Worm (Caenorhabditis elegans): ENCODE data around the gene K09A9.8.

Gene K09A9.8

DNA sequence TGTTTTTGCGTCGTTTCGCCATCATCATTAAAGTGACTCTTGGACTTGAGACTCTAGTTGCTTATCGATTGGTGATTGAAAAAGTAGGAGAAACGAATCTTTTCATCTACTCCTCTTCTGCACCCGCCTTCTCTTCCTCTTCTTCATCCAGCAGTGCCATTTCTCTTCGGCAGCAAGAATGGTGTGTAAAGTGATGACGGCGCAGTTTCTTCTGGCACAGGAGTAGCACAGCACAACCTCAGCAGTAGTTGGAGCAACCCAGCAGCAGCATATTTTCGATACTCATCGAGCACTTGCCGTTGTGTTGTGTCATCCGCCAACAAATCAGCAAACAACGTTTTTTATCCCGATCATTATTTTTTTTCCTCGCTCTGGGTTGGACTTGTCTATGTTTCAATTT, 21.5 kb downstream of the K09A9.8 start:
- TF ChIP-seq odd-2 (tag; optimal IDR thresholded peaks at IDR 0.05): no peak
- peak; percentile 53 for TF ChIP-seq ceh-18 (tag; optimal IDR thresholded peaks at IDR 0.05)
- peak; percentile 9 for TF ChIP-seq unc-55 (GFP tag; optimal IDR thresholded peaks at IDR 0.05)
- no peak for TF ChIP-seq ceh-24 (tag; optimal IDR thresholded peaks at IDR 0.05)
- no peak for TF ChIP-seq pqm-1 (tag; optimal IDR thresholded peaks at IDR 0.05)

ce11 chrX:15572021-15572420, 25.0 kb downstream of the K09A9.8 start:
- peak; percentile 7 for TF ChIP-seq mec-3 (tag; optimal IDR thresholded peaks at IDR 0.05; ENCODE audit: borderline replicate concordance)
- TF ChIP-seq ceh-19 (GFP tag; optimal IDR thresholded peaks at IDR 0.05): no peak

DNA sequence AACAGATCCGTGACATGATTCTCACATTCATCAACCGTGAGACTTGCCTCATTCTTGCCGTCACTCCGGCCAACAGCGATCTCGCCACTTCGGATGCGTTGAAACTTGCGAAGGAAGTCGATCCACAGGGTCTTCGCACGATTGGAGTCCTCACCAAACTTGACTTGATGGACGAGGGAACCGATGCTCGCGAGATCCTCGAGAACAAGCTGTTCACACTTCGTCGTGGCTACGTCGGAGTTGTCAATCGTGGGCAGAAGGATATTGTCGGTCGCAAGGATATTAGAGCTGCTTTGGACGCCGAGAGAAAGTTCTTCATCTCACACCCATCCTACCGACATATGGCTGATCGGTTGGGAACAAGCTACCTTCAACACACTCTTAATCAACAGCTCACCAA, 27.3 kb downstream of the K09A9.8 start:
- no peak for TF ChIP-seq ceh-45 (GFP tag; IDR thresholded peaks at IDR 0.05)
- TF ChIP-seq ceh-9 (tag; optimal IDR thresholded peaks at IDR 0.05): no peak
- no peak for TF ChIP-seq ttx-3 (tag; optimal IDR thresholded peaks at IDR 0.05)
- TF ChIP-seq ceh-19 (GFP tag; optimal IDR thresholded peaks at IDR 0.05): no peak
- TF ChIP-seq ama-1 (optimal IDR thresholded peaks at IDR 0.05): no peak
- TF ChIP-seq ceh-48 (tag; optimal IDR thresholded peaks at IDR 0.05): no peak
- TF ChIP-seq K09A11.1 (tag; optimal IDR thresholded peaks at IDR 0.05; ENCODE audit: insufficient read depth): no peak
- no peak for TF ChIP-seq pax-1 (tag; optimal IDR thresholded peaks at IDR 0.05)
- TF ChIP-seq ceh-2 (tag; optimal IDR thresholded peaks at IDR 0.05): no peak
- no peak for TF ChIP-seq ceh-22 (tag; optimal IDR thresholded peaks at IDR 0.05)
- no peak for TF ChIP-seq sox-2 (GFP tag; IDR thresholded peaks at IDR 0.05)
- no peak for TF ChIP-seq ceh-34 (tag; optimal IDR thresholded peaks at IDR 0.05)
- TF ChIP-seq fkh-10 (GFP tag; optimal IDR thresholded peaks at IDR 0.05): no peak
- TF ChIP-seq sox-4 (tag; optimal IDR thresholded peaks at IDR 0.05): no peak
- no peak for TF ChIP-seq pros-1 (tag; optimal IDR thresholded peaks at IDR 0.05)
- TF ChIP-seq ceh-24 (tag; optimal IDR thresholded peaks at IDR 0.05): no peak
- no peak for TF ChIP-seq ceh-14 (tag; optimal IDR thresholded peaks at IDR 0.05)
- TF ChIP-seq hlh-8 (tag; optimal IDR thresholded peaks at IDR 0.05): no peak
- TF ChIP-seq fax-1 (tag; optimal IDR thresholded peaks at IDR 0.05): no peak
- TF ChIP-seq elt-2 (tag; optimal IDR thresholded peaks at IDR 0.05): no peak

DNA sequence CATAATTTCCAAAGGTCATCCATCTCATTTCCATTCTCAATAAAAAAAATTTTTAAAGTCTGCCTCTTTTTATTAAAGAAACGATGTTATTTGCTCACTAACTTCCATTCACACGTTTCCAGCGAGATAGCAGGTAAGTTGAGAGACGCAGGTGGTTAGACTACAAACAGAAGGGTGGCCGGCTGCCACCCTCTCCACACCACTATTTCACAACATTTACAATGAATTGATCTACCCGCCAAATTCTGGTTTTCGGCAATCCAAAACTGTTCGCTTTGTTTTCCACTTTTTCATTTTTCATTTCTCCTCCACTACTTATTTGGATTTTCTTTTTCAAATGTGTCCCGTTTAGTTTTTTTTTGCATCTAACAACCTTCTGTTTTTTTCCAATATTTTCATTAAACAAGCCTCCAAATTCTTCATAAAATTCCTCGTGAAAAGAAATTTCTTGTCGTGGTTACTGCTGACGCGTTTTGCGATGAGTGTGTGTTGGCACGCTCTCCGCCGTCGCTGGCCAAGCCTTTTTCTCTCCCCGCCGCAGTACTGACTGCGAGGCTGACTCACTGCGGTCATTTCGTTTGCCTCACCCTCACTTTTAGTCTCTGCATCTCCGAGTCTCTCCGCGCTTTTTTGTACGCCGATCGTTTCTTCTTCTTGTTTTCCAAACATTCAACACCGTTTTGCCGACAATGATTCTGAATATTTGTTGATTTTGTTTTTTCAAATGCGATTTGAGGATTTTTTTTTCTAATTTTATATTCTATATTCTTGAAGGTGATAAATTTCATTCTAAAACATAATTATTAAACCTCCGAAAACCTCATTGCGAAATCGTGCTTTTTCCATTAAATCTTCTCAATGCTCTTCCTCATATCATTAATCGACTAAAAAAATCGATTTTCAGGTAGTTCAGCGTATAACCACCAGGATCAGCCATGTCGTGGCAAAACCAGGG, 28.7 kb downstream of the K09A9.8 start, which contains the start of gene dyn-1:
Gene dyn-1 (plus strand): TSS at position 905 of the 955 bp plus-strand sequence.
- no peak for TF ChIP-seq unc-42 (tag; optimal IDR thresholded peaks at IDR 0.05)
- TF ChIP-seq unc-86 (tag; optimal IDR thresholded peaks at IDR 0.05): no peak
- no peak for TF ChIP-seq ceh-14 (tag; optimal IDR thresholded peaks at IDR 0.05)
- no peak for TF ChIP-seq pat-9 (tag; optimal IDR thresholded peaks at IDR 0.05)
- TF ChIP-seq pax-1 (tag; optimal IDR thresholded peaks at IDR 0.05): no peak
- peak; percentile 77 for TF ChIP-seq ceh-18 (tag; optimal IDR thresholded peaks at IDR 0.05)
- no peak for TF ChIP-seq elt-4 (tag; optimal IDR thresholded peaks at IDR 0.05)
- TF ChIP-seq C08G9.2 (tag; optimal IDR thresholded peaks at IDR 0.05): peak; percentile 24
- TF ChIP-seq che-1 (tag; optimal IDR thresholded peaks at IDR 0.05): no peak
- peak; percentile 31 for TF ChIP-seq syd-9 (tag; optimal IDR thresholded peaks at IDR 0.05)
- TF ChIP-seq pros-1 (tag; optimal IDR thresholded peaks at IDR 0.05): no peak
- no peak for TF ChIP-seq ceh-2 (tag; optimal IDR thresholded peaks at IDR 0.05)
- TF ChIP-seq ttx-3 (tag; optimal IDR thresholded peaks at IDR 0.05): no peak
- no peak for TF ChIP-seq ama-1 (optimal IDR thresholded peaks at IDR 0.05)
- no peak for TF ChIP-seq nhr-11 (tag; optimal IDR thresholded peaks at IDR 0.05)
- peak; percentile 51 for TF ChIP-seq rnt-1 (tag; optimal IDR thresholded peaks at IDR 0.05)
- no peak for TF ChIP-seq K02D7.2 (tag; optimal IDR thresholded peaks at IDR 0.05)
- TF ChIP-seq unc-55 (GFP tag; optimal IDR thresholded peaks at IDR 0.05): peak; percentile 3
- TF ChIP-seq fkh-10 (GFP tag; optimal IDR thresholded peaks at IDR 0.05): no peak
- TF ChIP-seq mec-3 (tag; optimal IDR thresholded peaks at IDR 0.05; ENCODE audit: borderline replicate concordance): no peak
- peak; percentile 7 for TF ChIP-seq ets-4 (tag; optimal IDR thresholded peaks at IDR 0.05)
- no peak for TF ChIP-seq ceh-24 (tag; optimal IDR thresholded peaks at IDR 0.05)
- TF ChIP-seq lin-11 (tag; optimal IDR thresholded peaks at IDR 0.05): no peak
- no peak for TF ChIP-seq eyg-1 (tag; optimal IDR thresholded peaks at IDR 0.05)
- no peak for TF ChIP-seq hlh-6 (tag; optimal IDR thresholded peaks at IDR 0.05)
- TF ChIP-seq hlh-15 (tag; optimal IDR thresholded peaks at IDR 0.05): no peak
- TF ChIP-seq ceh-45 (GFP tag; IDR thresholded peaks at IDR 0.05): no peak
- TF ChIP-seq ceh-30 (tag; optimal IDR thresholded peaks at IDR 0.05): no peak
- no peak for TF ChIP-seq elt-2 (tag; optimal IDR thresholded peaks at IDR 0.05)
- TF ChIP-seq dve-1 (tag; optimal IDR thresholded peaks at IDR 0.05): no peak
- TF ChIP-seq sdc-2 (tag; optimal IDR thresholded peaks at IDR 0.05): peak; percentile 60
- peak; percentile 19 for TF ChIP-seq ref-2 (tag; optimal IDR thresholded peaks at IDR 0.05)
